Worm (Caenorhabditis elegans): Measurements from ENCODE around the gene C14C11.2.

C14C11.2 gene

DNA sequence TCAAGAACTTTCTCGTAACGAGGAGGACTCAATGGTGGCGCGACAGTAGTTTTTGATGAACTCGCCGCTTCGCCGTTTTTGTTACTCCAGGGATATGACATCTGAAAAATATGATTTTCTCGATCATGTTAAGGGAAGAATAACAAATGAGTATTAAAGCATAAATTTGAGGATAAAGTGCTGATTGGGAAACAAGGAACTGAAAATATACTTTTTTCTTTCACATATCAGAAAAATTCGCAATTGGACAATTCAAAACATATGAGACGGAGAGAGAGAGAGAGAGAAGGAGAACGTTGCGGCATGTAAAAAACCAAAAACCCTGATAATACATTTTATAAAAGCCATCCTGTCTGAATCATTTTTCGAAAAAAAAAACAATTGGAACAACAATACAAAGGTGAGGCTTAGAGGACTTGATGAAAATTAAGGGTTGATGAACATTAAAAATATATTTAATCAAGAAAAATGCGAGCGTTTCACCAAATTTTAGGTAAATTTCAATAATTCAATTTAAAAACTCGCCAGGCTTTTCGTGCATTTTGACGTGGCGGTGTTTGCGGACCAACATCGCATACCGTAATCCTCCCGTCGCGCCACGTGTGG is at the start of gene C14C11.2, which contains the start of gene mut-14:
TSS of gene C14C11.2 (plus strand) at position 556 of the 606 bp plus-strand sequence.
TSS of gene mut-14 (minus strand) at position 101 of the 606 bp plus-strand sequence.
- TF ChIP-seq tab-1 (GFP tag; IDR thresholded peaks at IDR 0.05) (no peak), klf-2 (GFP tag; conservative IDR thresholded peaks at IDR 0.05) (no peak), flt-1 (GFP tag; IDR thresholded peaks at IDR 0.05) (no peak), ztf-29 (GFP tag; IDR thresholded peaks at IDR 0.05) (no peak), T22C8.4 (GFP tag; IDR thresholded peaks at IDR 0.05) (no peak), ref-1 (GFP tag; conservative IDR thresholded peaks at IDR 0.05) (no peak)

DNA sequence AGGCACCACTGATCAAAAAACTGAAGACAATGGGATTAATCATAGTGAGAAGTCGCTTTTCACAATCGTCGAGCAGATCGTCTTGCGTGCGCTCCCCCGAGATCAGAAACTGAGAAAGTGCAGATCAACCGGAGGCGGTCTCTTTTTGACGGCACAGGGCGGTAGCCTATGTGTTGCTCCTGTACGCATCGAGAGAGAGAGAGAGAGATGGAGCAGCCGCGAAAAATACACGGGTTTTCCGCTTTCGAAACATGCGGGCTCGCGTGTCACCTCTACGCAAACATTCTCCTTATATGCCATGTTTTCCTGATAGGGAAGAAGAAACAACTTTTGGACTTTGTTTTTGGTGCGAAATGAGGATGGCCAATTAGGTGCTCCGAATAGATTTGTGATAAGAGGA is 47.9 kb upstream of the C14C11.2 start, which contains the start of gene lrpc-1:
TSS of gene lrpc-1 (minus strand) at position 101 of the 400 bp plus-strand sequence.
- TF ChIP-seq ztf-23 (GFP tag; IDR thresholded peaks at IDR 0.05) = 0 out of 2 replicates have a peak, but pooled peaks have one; percentile 13
- no peak for TF ChIP-seq ztf-29 (GFP tag; IDR thresholded peaks at IDR 0.05)

DNA sequence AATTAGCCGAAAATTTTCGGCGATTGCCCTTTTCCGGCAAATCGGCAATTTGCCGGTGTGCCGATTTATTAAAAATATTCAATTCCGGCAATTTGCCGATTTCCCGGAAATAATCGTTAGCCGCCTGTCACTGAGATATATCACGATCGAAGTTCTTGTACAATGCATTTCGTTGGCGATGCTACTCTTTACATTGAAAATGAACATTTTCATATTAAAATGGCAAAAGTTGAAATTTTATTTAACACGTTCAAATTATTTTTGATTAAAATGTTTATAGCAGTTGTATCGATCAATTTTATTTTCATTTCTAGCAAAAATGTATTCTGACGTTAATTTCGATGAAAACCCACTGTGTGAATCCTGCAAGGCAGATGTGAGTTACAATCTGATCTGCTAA is 46.2 kb upstream of the C14C11.2 start, which contains the start of gene M03E7.3:
TSS of gene M03E7.3 (plus strand) at position 301 of the 400 bp plus-strand sequence.
- TF ChIP-seq tab-1 (GFP tag; IDR thresholded peaks at IDR 0.05) (no peak), flt-1 (GFP tag; IDR thresholded peaks at IDR 0.05) (no peak), med-1 (GFP tag; optimal IDR thresholded peaks at IDR 0.05; ENCODE audit: insufficient read depth) (no peak), ref-1 (GFP tag; conservative IDR thresholded peaks at IDR 0.05) (no peak), T22C8.4 (GFP tag; IDR thresholded peaks at IDR 0.05) (no peak), ztf-23 (GFP tag; IDR thresholded peaks at IDR 0.05) (no peak), ztf-29 (GFP tag; IDR thresholded peaks at IDR 0.05) (no peak), klf-2 (GFP tag; conservative IDR thresholded peaks at IDR 0.05) (no peak), cog-1 (tag; optimal IDR thresholded peaks at IDR 0.05) (no peak)

DNA sequence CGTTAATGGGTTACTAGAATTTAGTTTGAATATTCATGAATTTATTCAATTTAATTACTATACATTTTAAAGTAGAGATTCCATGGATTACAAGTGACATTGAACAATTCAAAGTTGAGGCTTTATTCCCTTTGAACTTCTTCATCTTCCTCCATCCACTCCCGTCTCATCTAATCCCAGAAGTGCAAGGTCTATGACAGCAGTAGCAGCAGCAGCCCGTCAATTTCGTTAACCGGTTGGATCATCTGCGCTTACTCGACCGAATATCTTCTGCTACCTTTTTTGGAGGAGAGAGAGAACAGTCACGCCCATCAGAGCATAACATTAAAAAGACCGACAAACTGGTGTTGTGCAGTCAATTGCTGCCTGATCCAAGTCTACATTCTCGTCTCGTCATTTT is 43.7 kb upstream of the C14C11.2 start, which contains the start of gene M03E7.2:
TSS of gene M03E7.2 (plus strand) at position 301 of the 400 bp plus-strand sequence.
- no peak for TF ChIP-seq ref-1 (GFP tag; conservative IDR thresholded peaks at IDR 0.05)
- TF ChIP-seq tab-1 (GFP tag; IDR thresholded peaks at IDR 0.05) = no peak
- TF ChIP-seq T22C8.4 (GFP tag; IDR thresholded peaks at IDR 0.05) = no peak

DNA sequence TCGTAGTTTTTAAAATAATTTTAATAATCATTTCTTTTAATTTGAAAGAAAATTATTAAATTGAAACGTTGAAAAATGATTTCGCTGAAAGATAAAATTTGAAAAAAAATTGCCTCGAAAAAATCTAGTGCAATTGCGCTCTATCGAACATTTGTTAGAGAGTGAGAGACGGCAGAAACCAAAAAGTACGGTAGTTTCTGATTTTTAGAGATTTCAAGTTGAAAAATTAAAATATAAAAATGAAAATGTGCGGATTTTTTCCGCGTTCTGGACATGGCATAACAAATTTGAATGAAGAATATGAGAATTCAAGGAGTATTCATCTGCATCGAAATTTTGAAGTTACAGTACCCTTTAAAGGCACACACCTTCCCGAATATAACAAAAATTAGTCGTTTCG is 41.6 kb upstream of the C14C11.2 start:
- TF ChIP-seq tab-1 (GFP tag; IDR thresholded peaks at IDR 0.05) (no peak), flt-1 (GFP tag; IDR thresholded peaks at IDR 0.05) (no peak), ref-1 (GFP tag; conservative IDR thresholded peaks at IDR 0.05) (no peak), ztf-29 (GFP tag; IDR thresholded peaks at IDR 0.05) (no peak)

DNA sequence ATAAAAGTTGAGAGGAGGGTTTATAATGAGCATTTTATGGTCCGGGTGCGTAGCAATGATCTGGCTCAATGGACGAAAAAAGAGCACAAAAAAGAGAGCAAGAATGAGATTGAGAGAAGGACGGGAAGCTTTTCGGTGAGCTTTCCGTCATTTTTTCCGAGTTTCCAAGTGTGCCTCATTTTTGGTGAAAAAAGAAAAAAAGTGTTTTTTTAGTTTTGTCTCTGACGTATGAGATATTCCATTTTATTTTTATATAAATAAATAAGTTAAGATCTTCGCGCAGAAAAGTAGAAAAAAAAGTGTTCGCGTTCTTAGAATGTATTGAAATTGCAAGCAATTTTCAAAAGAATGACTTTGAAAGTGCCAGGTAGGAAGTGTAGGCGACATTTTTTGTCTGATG is 40.9 kb upstream of the C14C11.2 start, which contains the start of gene memb-2:
TSS of gene memb-2 (minus strand) at position 101 of the 400 bp plus-strand sequence.
- TF ChIP-seq cog-1 (tag; optimal IDR thresholded peaks at IDR 0.05) (no peak), tab-1 (GFP tag; IDR thresholded peaks at IDR 0.05) (no peak), klf-2 (GFP tag; conservative IDR thresholded peaks at IDR 0.05) (no peak), med-1 (GFP tag; optimal IDR thresholded peaks at IDR 0.05; ENCODE audit: insufficient read depth) (no peak), flt-1 (GFP tag; IDR thresholded peaks at IDR 0.05) (no peak), ref-1 (GFP tag; conservative IDR thresholded peaks at IDR 0.05) (no peak), ztf-23 (GFP tag; IDR thresholded peaks at IDR 0.05) (no peak), T22C8.4 (GFP tag; IDR thresholded peaks at IDR 0.05) (no peak), ztf-29 (GFP tag; IDR thresholded peaks at IDR 0.05) (no peak)

DNA sequence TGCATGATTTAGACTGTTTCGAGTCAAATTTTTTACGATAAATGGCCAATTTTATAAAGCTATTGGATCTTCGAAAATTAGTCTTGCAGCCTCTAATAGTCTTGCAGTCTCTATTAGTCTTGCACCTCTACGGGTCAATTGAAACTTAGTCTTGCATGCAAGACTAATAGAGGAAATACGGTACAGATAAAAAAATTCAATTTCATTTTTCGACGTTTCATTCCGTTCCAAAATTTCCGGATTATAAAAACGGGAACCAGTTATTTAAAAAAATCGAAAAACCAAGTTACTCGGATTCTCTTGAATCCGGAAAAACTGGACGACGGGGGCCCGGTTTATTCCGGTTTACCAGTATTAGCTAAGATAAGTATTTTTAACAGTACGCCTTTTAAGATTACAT is 39.6 kb upstream of the C14C11.2 start, which contains the start of gene M03E7.1:
TSS of gene M03E7.1 (plus strand) at position 301 of the 400 bp plus-strand sequence.
- TF ChIP-seq cog-1 (tag; optimal IDR thresholded peaks at IDR 0.05) (no peak), med-1 (GFP tag; optimal IDR thresholded peaks at IDR 0.05; ENCODE audit: insufficient read depth) (no peak), tab-1 (GFP tag; IDR thresholded peaks at IDR 0.05) (no peak), flt-1 (GFP tag; IDR thresholded peaks at IDR 0.05) (no peak), T22C8.4 (GFP tag; IDR thresholded peaks at IDR 0.05) (no peak)

DNA sequence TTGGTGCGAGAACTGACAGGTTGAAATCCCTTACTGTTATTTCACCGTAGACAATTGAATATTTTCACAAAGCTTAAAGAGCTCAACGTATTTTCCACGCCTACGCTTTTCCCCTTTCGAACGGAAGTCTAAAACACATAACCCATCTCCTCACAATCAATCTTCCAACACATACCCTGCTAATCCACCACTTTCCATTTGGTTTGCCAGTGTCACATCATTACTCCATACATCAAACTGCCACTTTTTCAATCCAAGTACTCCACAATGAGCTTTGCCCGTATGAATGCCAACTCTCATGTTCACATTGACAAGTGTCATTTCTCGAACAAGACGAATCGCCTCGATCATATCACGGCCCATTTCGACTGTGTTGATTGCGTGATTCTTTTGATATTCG is 32.9 kb upstream of the C14C11.2 start:
- no peak for TF ChIP-seq klf-2 (GFP tag; conservative IDR thresholded peaks at IDR 0.05)
- TF ChIP-seq ztf-29 (GFP tag; IDR thresholded peaks at IDR 0.05) = no peak
- TF ChIP-seq ref-1 (GFP tag; conservative IDR thresholded peaks at IDR 0.05) = no peak
- TF ChIP-seq med-1 (GFP tag; optimal IDR thresholded peaks at IDR 0.05; ENCODE audit: insufficient read depth) = no peak
- no peak for TF ChIP-seq T22C8.4 (GFP tag; IDR thresholded peaks at IDR 0.05)
- no peak for TF ChIP-seq tab-1 (GFP tag; IDR thresholded peaks at IDR 0.05)
- no peak for TF ChIP-seq cog-1 (tag; optimal IDR thresholded peaks at IDR 0.05)
- no peak for TF ChIP-seq ztf-23 (GFP tag; IDR thresholded peaks at IDR 0.05)
- no peak for TF ChIP-seq flt-1 (GFP tag; IDR thresholded peaks at IDR 0.05)

DNA sequence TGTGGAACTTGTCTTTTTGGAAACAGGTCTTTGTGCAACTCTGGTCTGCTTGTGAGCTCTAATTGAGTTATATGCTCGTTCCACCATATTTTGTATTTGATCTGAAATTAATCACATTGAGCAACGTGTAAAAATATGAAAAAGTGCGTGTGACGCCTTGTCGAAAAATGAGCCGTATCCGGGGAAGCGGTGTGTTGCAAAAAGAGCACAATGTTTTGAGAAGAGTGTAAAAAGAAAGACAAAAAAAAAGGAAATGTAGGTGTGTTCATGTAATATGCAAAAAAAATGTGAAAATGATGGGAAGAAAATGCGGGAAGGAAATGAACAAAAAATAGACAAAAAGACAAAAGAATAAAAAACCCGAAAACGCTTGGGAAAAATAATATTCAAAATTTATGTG is 30.2 kb upstream of the C14C11.2 start, which contains the start of gene acy-4:
TSS of gene acy-4 (minus strand) at position 101 of the 400 bp plus-strand sequence.
- TF ChIP-seq cog-1 (tag; optimal IDR thresholded peaks at IDR 0.05) (no peak), ztf-23 (GFP tag; IDR thresholded peaks at IDR 0.05) (no peak), tab-1 (GFP tag; IDR thresholded peaks at IDR 0.05) (no peak), med-1 (GFP tag; optimal IDR thresholded peaks at IDR 0.05; ENCODE audit: insufficient read depth) (no peak), klf-2 (GFP tag; conservative IDR thresholded peaks at IDR 0.05) (no peak), ztf-29 (GFP tag; IDR thresholded peaks at IDR 0.05) (no peak), T22C8.4 (GFP tag; IDR thresholded peaks at IDR 0.05) (no peak), flt-1 (GFP tag; IDR thresholded peaks at IDR 0.05) (no peak), ref-1 (GFP tag; conservative IDR thresholded peaks at IDR 0.05) (no peak)

DNA sequence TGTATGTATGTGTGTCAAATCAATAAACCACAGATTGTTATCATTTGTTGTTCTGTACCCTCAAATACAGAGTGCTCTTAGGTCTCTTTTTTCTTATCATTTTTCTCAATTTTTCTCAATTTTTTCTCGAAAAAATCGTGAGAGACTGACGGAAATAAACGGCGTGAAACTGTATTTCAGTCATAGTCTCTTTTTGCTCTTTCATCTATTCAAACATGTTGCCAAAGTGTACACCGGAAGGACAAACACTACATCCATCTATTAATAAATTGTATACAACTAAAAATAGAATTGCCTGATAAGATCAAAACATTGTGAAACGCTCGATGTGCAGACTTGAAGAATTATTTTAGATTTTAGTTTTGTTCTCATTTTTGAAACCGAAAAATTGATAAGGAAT is 26.5 kb upstream of the C14C11.2 start:
- TF ChIP-seq tab-1 (GFP tag; IDR thresholded peaks at IDR 0.05) (no peak), T22C8.4 (GFP tag; IDR thresholded peaks at IDR 0.05) (no peak), flt-1 (GFP tag; IDR thresholded peaks at IDR 0.05) (no peak), cog-1 (tag; optimal IDR thresholded peaks at IDR 0.05) (no peak)
